Fruit fly (Drosophila melanogaster) whole organism, prepupa: ENCODE results near the gene stg.

Source experiments
- Blimp-1 ChIP-seq: fragments of 200-800 bp; sonication (Bioruptor generic); optimal IDR thresholded peaks from 3 replicates; lab custom pipeline; 2017; ENCODE audit warnings: missing biosample characterization, missing genetic modification characterization, mild to moderate bottlenecking, moderate library complexity, missing genetic modification reagents
- CG10631 ChIP-seq: fragments of 200-800 bp; sonication (Bioruptor generic); optimal IDR thresholded peaks from 2 replicates; lab custom pipeline; 2016; ENCODE audit warnings: missing biosample characterization, missing genetic modification characterization
- CG10669 ChIP-seq: fragments of 200-800 bp; sonication (Bioruptor generic); optimal IDR thresholded peaks from 3 replicates; lab custom pipeline; 2018; ENCODE audit warnings: missing biosample characterization, mild to moderate bottlenecking, missing genetic modification characterization, moderate library complexity
- CG11762 ChIP-seq: fragments of 200-800 bp; sonication (Bioruptor generic); optimal IDR thresholded peaks from 3 replicates; lab custom pipeline; 2016; ENCODE audit warnings: missing biosample characterization, missing genetic modification characterization; ENCODE audit not compliant: insufficient read depth
- CG11902 ChIP-seq: fragments of 200-800 bp; sonication (Bioruptor generic); optimal IDR thresholded peaks from 3 replicates; lab custom pipeline; 2016; ENCODE audit warnings: missing biosample characterization, missing genetic modification characterization
- CG15336 ChIP-seq: fragments of 200-800 bp; sonication (Bioruptor generic); IDR thresholded peaks from 2 replicates; pipeline ENCODE4 v1.3.6; 2022; ENCODE audit warnings: missing biosample characterization, missing genetic modification characterization
- CG1621 ChIP-seq: fragments of 200-800 bp; sonication (Bioruptor generic); optimal IDR thresholded peaks from 3 replicates; lab custom pipeline; 2018; ENCODE audit warnings: missing biosample characterization, mild to moderate bottlenecking, missing genetic modification characterization
- CG16779 ChIP-seq: fragments of 200-800 bp; sonication (Bioruptor generic); optimal IDR thresholded peaks from 3 replicates; lab custom pipeline; 2017; ENCODE audit warnings: missing biosample characterization, mild to moderate bottlenecking, missing genetic modification characterization
- CG3032 ChIP-seq: fragments of 200-800 bp; optimal IDR thresholded peaks from 2 replicates; lab custom pipeline; 2019; ENCODE audit warnings: missing biosample characterization, mild to moderate bottlenecking, missing genetic modification characterization, moderate library complexity
- CG32006 ChIP-seq: fragments of 200-800 bp; sonication (Bioruptor generic); optimal IDR thresholded peaks from 3 replicates; lab custom pipeline; 2017; ENCODE audit warnings: missing biosample characterization, mild to moderate bottlenecking, missing genetic modification characterization
- CG3919 ChIP-seq: fragments of 200-800 bp; sonication (Bioruptor generic); optimal IDR thresholded peaks from 3 replicates; lab custom pipeline; 2016; ENCODE audit warnings: missing biosample characterization, missing genetic modification characterization
- CG4318 ChIP-seq: fragments of 200-800 bp; sonication (Bioruptor generic); optimal IDR thresholded peaks from 3 replicates; lab custom pipeline; 2017; ENCODE audit warnings: missing biosample characterization, mild to moderate bottlenecking, missing genetic modification characterization
- CG6163 ChIP-seq: fragments of 200-800 bp; sonication (Bioruptor generic); IDR thresholded peaks from 3 replicates; pipeline ENCODE4 v1.3.6; 2022; ENCODE audit warnings: missing biosample characterization, missing genetic modification characterization
- CG6276 ChIP-seq: fragments of 200-800 bp; sonication (Bioruptor generic); optimal IDR thresholded peaks from 2 replicates; lab custom pipeline; 2017; ENCODE audit warnings: missing biosample characterization, mild to moderate bottlenecking, missing genetic modification characterization
- CG6792 ChIP-seq: fragments of 200-800 bp; sonication (Bioruptor generic); optimal IDR thresholded peaks from 3 replicates; lab custom pipeline; 2016; ENCODE audit warnings: missing biosample characterization, missing genetic modification characterization
- CG6808 ChIP-seq: fragments of 200-800 bp; sonication (Bioruptor generic); optimal IDR thresholded peaks from 3 replicates; lab custom pipeline; 2017; ENCODE audit warnings: missing biosample characterization, missing genetic modification characterization, mild to moderate bottlenecking, moderate library complexity, missing genetic modification reagents
- CG6854 ChIP-seq: fragments of 200-800 bp; sonication (Bioruptor generic); optimal IDR thresholded peaks from 2 replicates; lab custom pipeline; 2017; ENCODE audit warnings: missing biosample characterization, mild to moderate bottlenecking, missing genetic modification characterization
- CG7368 ChIP-seq: fragments of 200-800 bp; sonication (Bioruptor generic); optimal IDR thresholded peaks from 3 replicates; lab custom pipeline; 2016; ENCODE audit warnings: missing biosample characterization, missing genetic modification characterization
- CG8119 ChIP-seq: fragments of 200-800 bp; sonication (Bioruptor generic); IDR thresholded peaks from 3 replicates; pipeline ENCODE4 v1.3.6; 2022; ENCODE audit warnings: missing biosample characterization, missing genetic modification characterization
- Eip75B ChIP-seq: fragments of 200-800 bp; sonication (Bioruptor generic); optimal IDR thresholded peaks from 3 replicates; lab custom pipeline; 2016; ENCODE audit warnings: missing biosample characterization, missing genetic modification characterization
- Eip78C ChIP-seq: fragments of 200-800 bp; sonication (Bioruptor generic); peaks from one replicate; lab custom pipeline; 2016; ENCODE audit warnings: missing biosample characterization, missing genetic modification characterization
- Ets96B ChIP-seq: fragments of 200-800 bp; optimal IDR thresholded peaks from 2 replicates; lab custom pipeline; 2019; ENCODE audit warnings: missing biosample characterization, mild to moderate bottlenecking, missing genetic modification characterization, moderate library complexity
- Gug ChIP-seq: fragments of 200-800 bp; sonication (Bioruptor generic); IDR thresholded peaks from 2 replicates; pipeline ENCODE4 v1.3.6; 2022; ENCODE audit warnings: missing biosample characterization, missing genetic modification characterization
- Hr4 ChIP-seq: fragments of 200-800 bp; sonication (Bioruptor generic); optimal IDR thresholded peaks from 3 replicates; lab custom pipeline; 2016; ENCODE audit warnings: missing biosample characterization, missing genetic modification characterization
- Lpt ChIP-seq: fragments of 200-800 bp; sonication (Bioruptor generic); optimal IDR thresholded peaks from 3 replicates; lab custom pipeline; 2016; ENCODE audit warnings: missing biosample characterization, missing genetic modification characterization
- Met ChIP-seq: fragments of 200-800 bp; sonication (Bioruptor generic); optimal IDR thresholded peaks from 3 replicates; lab custom pipeline; 2016; ENCODE audit warnings: missing biosample characterization, missing genetic modification characterization
- OdsH ChIP-seq: fragments of 200-800 bp; sonication (Bioruptor generic); optimal IDR thresholded peaks from 3 replicates; lab custom pipeline; 2016; ENCODE audit warnings: missing biosample characterization, missing genetic modification characterization
- Sox102F ChIP-seq: fragments of 200-800 bp; sonication (Bioruptor generic); optimal IDR thresholded peaks from 2 replicates; lab custom pipeline; 2016; ENCODE audit warnings: missing biosample characterization, mild to moderate bottlenecking, missing genetic modification characterization
- Sox14 ChIP-seq: fragments of 200-800 bp; sonication (Bioruptor generic); optimal IDR thresholded peaks from 3 replicates; lab custom pipeline; 2016; ENCODE audit warnings: missing biosample characterization, missing genetic modification characterization
- achi ChIP-seq: fragments of 200-800 bp; sonication (Bioruptor generic); optimal IDR thresholded peaks from 3 replicates; lab custom pipeline; 2016; ENCODE audit warnings: missing biosample characterization, missing genetic modification characterization
- acj6 ChIP-seq: fragments of 200-800 bp; sonication (Bioruptor generic); optimal IDR thresholded peaks from 3 replicates; lab custom pipeline; 2016; ENCODE audit warnings: missing biosample characterization, missing genetic modification characterization
- cyc ChIP-seq: fragments of 200-800 bp; sonication (Bioruptor generic); optimal IDR thresholded peaks from 3 replicates; lab custom pipeline; 2016; ENCODE audit warnings: missing biosample characterization, missing genetic modification characterization
- dac ChIP-seq: fragments of 200-800 bp; sonication (Bioruptor generic); optimal IDR thresholded peaks from 2 replicates; lab custom pipeline; 2017; ENCODE audit warnings: missing biosample characterization, mild to moderate bottlenecking, missing genetic modification characterization
- dsx ChIP-seq: fragments of 200-800 bp; optimal IDR thresholded peaks from 3 replicates; lab custom pipeline; 2019; ENCODE audit warnings: missing biosample characterization, mild to moderate bottlenecking, missing genetic modification characterization, moderate library complexity; ENCODE audit not compliant: poor library complexity, severe bottlenecking
- eg ChIP-seq: fragments of 200-800 bp; sonication (Bioruptor generic); IDR thresholded peaks from 3 replicates; pipeline ENCODE4 v1.3.6; 2022; ENCODE audit warnings: missing biosample characterization, missing genetic modification characterization
- esn ChIP-seq: fragments of 200-800 bp; sonication (Bioruptor generic); optimal IDR thresholded peaks from 2 replicates; lab custom pipeline; 2016; ENCODE audit warnings: missing biosample characterization, mild to moderate bottlenecking, missing genetic modification characterization, moderate library complexity
- fd59A ChIP-seq: fragments of 200-800 bp; sonication (Bioruptor generic); optimal IDR thresholded peaks from 2 replicates; lab custom pipeline; 2017; ENCODE audit warnings: missing biosample characterization, mild to moderate bottlenecking, missing genetic modification characterization, missing genetic modification reagents
- fd85E ChIP-seq: fragments of 200-800 bp; sonication (Bioruptor generic); optimal IDR thresholded peaks from 3 replicates; lab custom pipeline; 2016; ENCODE audit warnings: missing biosample characterization, missing genetic modification characterization
- lz ChIP-seq: fragments of 200-800 bp; sonication (Bioruptor generic); optimal IDR thresholded peaks from 3 replicates; lab custom pipeline; 2016; ENCODE audit warnings: missing biosample characterization, missing genetic modification characterization
- net ChIP-seq: fragments of 200-800 bp; sonication (Bioruptor generic); optimal IDR thresholded peaks from 3 replicates; lab custom pipeline; 2016; ENCODE audit warnings: missing biosample characterization, missing genetic modification characterization
- pdm3 ChIP-seq: fragments of 200-800 bp; sonication (Bioruptor generic); optimal IDR thresholded peaks from 3 replicates; lab custom pipeline; 2016; ENCODE audit warnings: missing biosample characterization, missing genetic modification characterization
- salr ChIP-seq, 2 experiments: fragments of 200-800 bp; sonication (Bioruptor generic); optimal IDR thresholded peaks; 3 replicates each; lab custom pipeline; 2016 to 2018; ENCODE audit warnings: missing biosample characterization in 2 of 2, missing genetic modification characterization in 2 of 2, mild to moderate bottlenecking in 1 of 2
- spab ChIP-seq: fragments of 200-800 bp; sonication (Bioruptor generic); optimal IDR thresholded peaks from 2 replicates; lab custom pipeline; 2017; ENCODE audit warnings: missing biosample characterization, mild to moderate bottlenecking, missing genetic modification characterization, missing genetic modification reagents
- ss ChIP-seq, 2 experiments: fragments of 200-800 bp; sonication (Bioruptor generic); optimal IDR thresholded peaks; 2 replicates in 1 of 2; 3 replicates in 1 of 2; lab custom pipeline; 2017 to 2018; ENCODE audit warnings: mild to moderate bottlenecking in 2 of 2, missing biosample characterization in 2 of 2, missing genetic modification characterization in 2 of 2, moderate library complexity in 1 of 2
- svp ChIP-seq: fragments of 200-800 bp; sonication (Bioruptor generic); peaks from one replicate; lab custom pipeline; 2016; ENCODE audit warnings: missing biosample characterization, missing genetic modification characterization
- topi ChIP-seq: fragments of 200-800 bp; sonication (Bioruptor generic); optimal IDR thresholded peaks from 3 replicates; lab custom pipeline; 2016; ENCODE audit warnings: missing biosample characterization, missing genetic modification characterization
- vri ChIP-seq: fragments of 200-800 bp; sonication (Bioruptor generic); optimal IDR thresholded peaks from 3 replicates; lab custom pipeline; 2016; ENCODE audit warnings: missing biosample characterization, mild to moderate bottlenecking, missing genetic modification characterization

The stg gene

DNA sequence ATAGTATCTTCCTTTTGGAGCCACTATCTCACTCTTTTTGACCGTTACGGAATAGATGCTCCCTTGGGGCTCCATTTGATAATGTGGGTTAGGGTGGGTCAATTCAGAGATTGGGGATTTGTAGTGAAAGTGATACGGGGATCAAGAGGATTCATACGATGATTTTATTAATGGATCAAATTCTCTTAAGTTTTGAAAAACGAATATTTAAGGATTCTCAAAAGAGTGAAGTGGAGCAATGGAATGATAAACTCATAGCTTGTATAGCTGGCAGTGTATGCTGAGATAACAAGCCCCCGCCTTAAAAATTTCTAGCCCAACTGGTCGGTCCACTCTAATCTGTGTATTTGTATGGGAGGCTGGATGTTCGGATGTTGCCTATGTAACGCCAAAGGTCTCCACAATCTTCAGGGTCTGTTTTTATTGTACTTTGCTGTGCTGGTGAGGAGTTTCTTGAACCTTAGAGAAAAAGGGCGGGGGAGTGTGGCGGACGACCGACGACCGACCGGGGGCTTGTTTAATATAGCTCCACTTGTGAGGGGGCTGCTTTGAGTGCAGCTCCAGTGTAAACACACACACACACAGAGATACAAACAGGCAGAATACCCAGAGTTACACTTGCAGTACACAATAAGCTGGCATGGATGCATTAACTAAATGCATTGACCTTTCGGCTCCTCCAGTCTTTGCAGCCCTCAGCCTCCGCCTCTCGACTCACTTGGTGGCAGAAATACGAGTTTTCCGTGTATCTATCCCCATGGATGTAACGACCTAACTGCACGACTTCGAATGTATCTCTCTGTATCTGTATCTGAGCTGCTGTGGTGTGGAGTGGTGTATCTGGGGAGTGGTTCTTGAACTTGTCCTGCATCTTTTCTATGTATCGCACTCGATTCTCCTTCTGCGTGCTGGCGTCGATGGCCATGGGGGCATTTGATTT, 25.3 kb upstream of the stg start:
- TF ChIP-seq CG6854 (GFP tag; lab: Kevin White, UChicago) (no peak), topi (GFP tag; lab: Kevin White, UChicago) (no peak), CG10669 (GFP tag; lab: Kevin White, UChicago) (peak; percentile 48), CG3032 (tag; lab: Kevin White, UChicago) (peak; percentile 63), vri (GFP tag; lab: Kevin White, UChicago) (no peak), CG6276 (GFP tag; lab: Kevin White, UChicago) (peak; percentile 8), CG15336 (peak; percentile 73), dac (GFP tag; lab: Kevin White, UChicago) (peak; percentile 18), CG11762 (GFP tag; lab: Kevin White, UChicago) (peak; percentile 54), Lpt (GFP tag; lab: Kevin White, UChicago) (peak; percentile 52), CG32006 (GFP tag; lab: Kevin White, UChicago) (peak; percentile 68), eg (GFP tag; lab: Robert Waterston, UW) (peak; percentile 49; the same call in 2 of the 3 replicates), CG1621 (tag; lab: Kevin White, UChicago) (peak; percentile 21), pdm3 (GFP tag; lab: Kevin White, UChicago) (peak; percentile 38), svp (GFP tag; lab: Kevin White, UChicago) (no peak), acj6 (peak; percentile 31), CG8119 (GFP tag; lab: Robert Waterston, UW) (peak; percentile 80), CG16779 (tag; lab: Kevin White, UChicago) (peak; percentile 47), achi (GFP tag; lab: Kevin White, UChicago) (peak; percentile 32), net (GFP tag; lab: Kevin White, UChicago) (peak; percentile 11), CG7368 (GFP tag; lab: Kevin White, UChicago) (no peak), CG3919 (peak; percentile 40), Blimp-1 (no peak), CG6163 (GFP tag; lab: Robert Waterston, UW) (peak; percentile 38), Gug (peak; percentile 40; the same call in 1 of the 2 replicates), dsx (GFP tag; lab: Kevin White, UChicago) (peak; percentile 67), esn (no peak), CG11902 (GFP tag; lab: Kevin White, UChicago) (no peak), Sox102F (no peak), fd85E (GFP tag; lab: Kevin White, UChicago) (no peak), CG6792 (GFP tag; lab: Kevin White, UChicago) (peak; percentile 22), cyc (GFP tag; lab: Kevin White, UChicago) (no peak), Sox14 (GFP tag; lab: Kevin White, UChicago) (peak; percentile 65), CG6808 (GFP tag; lab: Kevin White, UChicago) (peak; percentile 54), CG10631 (peak; percentile 74), Ets96B (tag; lab: Kevin White, UChicago) (peak; percentile 70), Hr4 (peak; percentile 25), ss (GFP tag; optimal IDR thresholded peaks at IDR 0.05; lab: Kevin White, UChicago) (peak in 1 of 2 experiments; percentile 43), Eip75B (peak; percentile 52), fd59A (GFP tag; lab: Kevin White, UChicago) (peak; percentile 49), CG4318 (GFP tag; lab: Kevin White, UChicago) (peak; percentile 31), OdsH (peak; percentile 34), lz (GFP tag; lab: Kevin White, UChicago) (no peak), salr (GFP tag; optimal IDR thresholded peaks at IDR 0.05; lab: Kevin White, UChicago) (peak in 1 of 2 experiments; percentile 63), Eip78C (GFP tag; lab: Kevin White, UChicago) (peak; percentile 61), spab (GFP tag; lab: Kevin White, UChicago) (peak; percentile 44), Met (GFP tag; lab: Kevin White, UChicago) (no peak)
